Fruit fly (Drosophila melanogaster) whole organism, larva: Measurements from ENCODE around the gene Eip63E.
A peak's percentile ranks its signal among the peaks of the same experiment; 100 is the strongest.

Experiments used
- noc ChIP-seq: fragments of 200-800 bp; sonication (Bioruptor generic); optimal IDR thresholded peaks from 3 replicates; lab custom pipeline; 2019; ENCODE audit warnings: missing biosample characterization, mild to moderate bottlenecking, missing genetic modification characterization, moderate library complexity

The Eip63E gene

DNA sequence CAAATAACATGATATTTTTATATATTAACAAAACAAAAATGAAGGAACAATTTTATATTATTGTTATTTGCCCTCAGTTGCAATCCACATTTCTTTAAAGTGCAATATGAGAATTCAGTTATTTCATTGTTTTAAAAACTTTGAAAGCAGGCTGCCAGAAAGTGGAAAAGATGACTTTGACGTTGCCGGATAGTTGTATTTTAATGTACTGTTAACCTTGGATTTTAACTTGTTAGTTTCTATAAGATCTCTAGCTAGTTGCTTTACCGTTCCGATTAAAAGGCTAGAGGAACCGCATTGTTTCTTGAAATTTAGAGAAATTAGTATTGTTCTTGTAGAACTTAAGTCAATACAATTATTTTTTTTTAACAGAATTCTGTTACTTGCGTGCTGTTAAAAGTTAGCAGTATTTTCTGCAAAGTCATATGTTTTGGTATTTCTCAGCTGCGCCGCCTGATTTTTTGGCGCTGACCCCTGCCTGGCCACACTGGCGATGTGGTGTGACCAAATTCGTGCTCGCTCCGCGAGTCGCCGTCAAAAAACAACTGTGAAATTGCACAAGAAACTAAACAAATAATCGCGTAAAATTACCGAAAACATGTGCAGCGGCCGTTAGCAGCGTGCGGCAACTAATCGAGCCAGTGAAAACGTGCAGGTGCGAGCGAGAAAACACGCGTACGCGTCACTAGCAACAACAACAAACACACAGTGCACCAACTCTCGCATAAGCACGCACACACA lies at the start of gene Eip63E:
Eip63E (plus strand) TSS at position 472 of the 741 bp plus-strand sequence.
- TF ChIP-seq noc (tag; lab: Kevin White, UChicago) = no peak

DNA sequence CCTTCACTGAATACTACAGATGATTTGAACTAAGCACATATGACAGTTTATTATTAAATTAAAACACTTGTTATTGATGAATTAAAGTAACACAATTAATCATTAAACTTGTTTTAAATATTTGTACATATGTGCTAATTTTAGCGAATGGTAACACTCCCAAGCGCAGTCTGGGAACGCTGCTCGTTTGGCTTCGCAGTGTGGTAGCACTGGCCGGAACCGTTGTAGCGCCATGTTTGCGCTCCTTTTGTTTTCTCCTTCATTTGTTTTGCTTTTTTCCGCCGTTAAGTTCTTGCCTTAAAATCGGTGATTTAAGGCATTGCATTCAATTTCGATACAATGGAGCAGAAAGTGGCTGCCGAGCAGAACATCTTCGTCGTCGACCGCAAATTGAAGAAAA lies 49.4 kb upstream of the Eip63E start, which contains the start of gene CycJ:
CycJ (plus strand) TSS at position 229 of the 400 bp plus-strand sequence.
- no peak for TF ChIP-seq noc (tag; lab: Kevin White, UChicago)

DNA sequence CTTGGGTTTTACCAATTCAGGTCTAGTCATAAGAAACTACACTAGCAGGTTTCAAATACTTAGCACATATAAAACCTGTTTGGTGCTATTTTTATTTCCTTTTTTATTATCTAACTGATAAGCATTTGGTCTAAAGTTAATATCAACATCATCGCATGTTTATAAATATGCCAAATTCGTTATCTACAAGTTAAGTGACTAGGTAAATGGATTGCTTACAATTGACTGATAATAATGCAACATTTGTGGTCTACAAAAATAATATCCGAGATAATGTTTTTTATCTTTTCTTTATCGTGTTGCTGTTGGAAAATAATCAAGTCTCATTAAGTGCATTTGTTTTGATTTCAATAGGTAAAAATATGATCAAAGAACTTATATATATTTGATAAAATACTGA lies 45.8 kb upstream of the Eip63E start:
- TF ChIP-seq noc (tag; lab: Kevin White, UChicago) = peak; percentile 17

DNA sequence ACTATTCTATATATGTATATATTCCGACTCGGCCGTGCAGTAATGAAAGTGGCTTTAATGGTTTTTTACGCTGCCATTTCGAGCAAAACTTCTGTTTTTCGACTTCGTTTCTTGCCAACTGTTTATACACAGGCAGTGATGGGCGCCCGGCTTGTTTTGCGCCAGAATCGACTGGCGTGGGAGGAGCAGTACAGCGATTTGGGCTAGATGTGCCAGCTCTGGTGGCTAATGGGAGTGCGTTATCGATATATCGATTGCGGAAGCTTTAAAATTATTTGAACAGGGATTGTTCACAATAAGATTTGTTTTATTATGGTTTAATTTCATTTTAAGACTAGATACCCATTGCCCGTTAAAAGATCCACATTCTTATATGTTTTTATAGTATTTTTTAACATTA lies 44.4 kb upstream of the Eip63E start, which contains the start of gene CG14971:
CG14971 (minus strand) TSS at position 136 of the 400 bp plus-strand sequence.
- peak; percentile 44 for TF ChIP-seq noc (tag; lab: Kevin White, UChicago)

DNA sequence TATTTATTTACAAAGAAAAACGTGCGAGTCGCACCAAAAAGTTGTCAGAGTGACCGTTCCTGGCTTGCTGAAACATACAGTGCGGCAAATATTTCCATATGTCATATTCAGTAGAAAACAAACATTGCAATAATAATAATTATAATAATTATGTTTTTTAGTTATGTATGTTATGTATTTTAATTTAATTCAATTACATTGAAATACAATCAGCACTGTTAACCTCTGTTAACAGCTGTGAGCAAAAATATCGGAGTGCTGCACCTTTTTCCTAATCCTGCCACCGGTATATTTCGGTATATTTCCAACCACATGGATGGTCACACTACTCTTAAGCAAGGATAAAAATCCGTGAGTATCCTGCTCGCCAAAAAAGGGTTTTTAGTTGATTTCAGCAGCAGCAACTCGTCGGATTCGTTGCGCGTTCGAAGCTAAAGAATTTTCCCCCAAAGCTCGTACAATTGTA lies 43.5 kb upstream of the Eip63E start, which contains the start of the genes CG32267 and CG42324:
CG32267 (minus strand) TSS at position 51 of the 466 bp plus-strand sequence.
CG42324 (plus strand) TSS at position 385 of the 466 bp plus-strand sequence.
- TF ChIP-seq noc (tag; lab: Kevin White, UChicago) = no peak

DNA sequence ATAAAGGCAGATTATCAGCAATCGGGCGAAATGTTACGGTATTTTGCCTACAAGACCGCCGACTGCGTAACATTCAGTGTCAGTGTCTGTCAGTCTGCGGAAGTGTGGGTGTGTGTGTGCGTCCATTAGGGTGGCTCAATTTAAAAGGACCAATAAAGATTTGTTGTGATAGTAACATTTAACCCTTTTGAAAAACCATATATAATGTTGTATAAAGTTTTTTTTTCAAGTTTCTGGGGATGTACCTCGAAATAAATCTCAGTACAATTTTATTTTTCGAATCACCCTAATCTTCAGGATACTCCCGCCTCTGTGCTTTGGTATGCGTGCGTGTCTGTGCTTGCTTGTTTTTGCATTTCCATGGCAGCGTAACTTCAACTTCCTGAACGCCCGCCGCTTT lies 42.8 kb upstream of the Eip63E start:
- TF ChIP-seq noc (tag; lab: Kevin White, UChicago) = no peak

DNA sequence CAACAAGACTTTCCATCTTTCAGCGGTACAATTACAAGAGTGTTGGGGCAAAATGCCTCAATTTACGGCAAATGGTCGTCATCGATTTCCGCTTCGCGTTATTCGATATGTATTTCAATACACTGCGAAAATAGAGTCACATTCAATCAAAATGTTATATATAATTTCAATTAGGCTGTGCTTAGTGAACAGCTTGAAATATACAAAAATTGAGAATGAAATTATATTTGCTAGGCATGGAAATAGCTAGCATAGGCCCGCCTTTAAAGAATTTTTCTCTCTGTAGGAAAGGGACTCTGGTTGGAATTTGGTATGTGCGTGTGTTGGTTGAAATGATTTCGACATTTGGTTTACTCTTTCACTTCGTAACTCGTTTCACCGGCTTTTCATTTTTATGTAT lies 36.0 kb upstream of the Eip63E start:
- no peak for TF ChIP-seq noc (tag; lab: Kevin White, UChicago)

DNA sequence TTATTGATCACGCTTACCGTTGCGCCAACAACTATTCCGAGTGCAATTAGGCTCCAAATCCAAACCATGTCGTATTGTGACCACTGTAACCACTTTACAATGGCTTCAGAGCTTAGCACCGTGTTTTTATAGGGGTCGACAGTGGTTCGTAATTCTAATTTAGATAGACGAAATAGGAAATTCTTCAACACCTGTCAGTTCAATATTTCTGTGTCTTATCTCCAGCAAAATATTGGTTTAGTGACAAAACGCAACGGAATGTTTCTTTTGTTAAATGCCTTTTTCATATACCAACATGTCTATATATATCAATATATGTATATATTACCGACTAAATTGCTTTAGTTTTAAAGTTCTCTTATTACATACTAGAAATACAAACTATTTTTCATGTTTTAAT lies 31.0 kb upstream of the Eip63E start, which contains the start of gene CG43074:
CG43074 (minus strand) TSS at position 101 of the 400 bp plus-strand sequence.
- TF ChIP-seq noc (tag; lab: Kevin White, UChicago) = no peak

DNA sequence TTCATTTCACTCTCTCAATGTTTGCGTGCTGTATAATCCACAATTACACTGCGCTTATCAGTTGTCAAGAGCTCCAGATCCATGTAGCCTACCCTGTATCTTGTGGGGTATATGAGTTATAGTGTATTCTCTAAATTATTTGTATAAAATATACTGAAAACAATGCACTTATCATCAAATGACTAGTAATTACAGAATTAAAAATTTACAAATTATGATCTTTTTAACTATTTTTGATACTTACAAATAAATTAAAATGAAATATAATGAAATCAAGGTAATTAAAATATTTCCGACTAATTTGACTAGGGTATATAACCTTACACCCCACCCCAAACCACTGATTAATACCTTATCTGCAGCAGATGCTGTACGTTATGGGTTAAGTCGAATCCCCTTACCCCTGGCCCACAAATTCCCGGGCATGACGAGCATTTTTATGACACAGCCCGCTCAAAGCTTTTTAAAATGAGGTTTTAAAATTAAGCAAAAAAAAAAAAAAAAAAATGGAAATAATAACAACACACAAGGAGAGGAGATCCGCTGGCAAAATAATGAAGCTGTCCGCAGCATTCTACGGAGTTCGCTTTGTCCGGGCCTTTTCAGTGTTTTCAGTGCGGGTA lies 30.4 kb upstream of the Eip63E start:
- peak; percentile 81 for TF ChIP-seq noc (tag; lab: Kevin White, UChicago)

DNA sequence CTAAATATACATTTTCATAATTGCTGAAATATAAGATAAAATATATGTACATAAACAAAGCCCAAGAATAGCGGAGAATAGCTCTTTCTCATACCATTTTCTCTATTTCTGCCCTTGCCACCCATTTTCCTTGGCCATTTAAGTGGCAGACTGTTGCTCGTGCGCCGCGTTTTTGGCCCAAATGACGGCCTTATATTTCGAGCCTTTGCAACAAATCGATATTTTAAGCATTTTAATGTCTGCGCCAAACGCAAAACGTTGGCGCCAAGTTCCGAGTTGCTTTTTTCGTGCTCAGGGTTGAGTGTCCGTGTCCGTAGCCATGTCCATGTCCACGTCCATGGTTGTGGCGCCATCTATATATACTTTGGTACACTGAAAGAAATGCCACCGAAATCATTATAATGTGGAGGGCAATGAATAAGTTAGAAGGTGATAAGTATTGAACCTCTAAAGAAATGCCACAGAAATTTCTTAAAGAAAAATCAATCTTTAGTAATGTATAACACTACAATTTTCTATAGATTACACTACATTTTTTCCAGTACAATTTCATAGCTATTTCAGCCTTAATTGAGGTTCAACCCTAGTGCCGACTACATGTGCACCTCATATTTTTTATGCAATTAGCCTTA lies 23.3 kb upstream of the Eip63E start:
- TF ChIP-seq noc (tag; lab: Kevin White, UChicago) = no peak

DNA sequence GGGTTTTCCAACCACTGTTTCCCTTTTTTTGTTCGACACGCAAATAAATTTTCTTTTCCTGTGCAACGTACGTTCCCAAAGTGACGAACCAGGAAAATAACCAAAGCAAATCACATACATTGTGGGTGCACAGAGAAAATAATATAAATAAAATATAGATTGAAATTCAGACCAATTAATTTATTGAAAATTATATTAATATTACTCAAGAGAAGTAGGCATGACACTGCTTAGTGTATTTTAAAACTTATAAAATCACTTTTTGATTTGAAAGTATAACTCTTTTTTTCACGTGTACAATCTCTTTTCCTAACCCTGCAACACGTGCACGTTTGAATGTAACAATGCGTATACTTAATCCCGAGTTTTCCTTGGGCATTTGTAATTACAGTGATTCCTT lies 19.0 kb upstream of the Eip63E start:
- TF ChIP-seq noc (tag; lab: Kevin White, UChicago) = no peak

DNA sequence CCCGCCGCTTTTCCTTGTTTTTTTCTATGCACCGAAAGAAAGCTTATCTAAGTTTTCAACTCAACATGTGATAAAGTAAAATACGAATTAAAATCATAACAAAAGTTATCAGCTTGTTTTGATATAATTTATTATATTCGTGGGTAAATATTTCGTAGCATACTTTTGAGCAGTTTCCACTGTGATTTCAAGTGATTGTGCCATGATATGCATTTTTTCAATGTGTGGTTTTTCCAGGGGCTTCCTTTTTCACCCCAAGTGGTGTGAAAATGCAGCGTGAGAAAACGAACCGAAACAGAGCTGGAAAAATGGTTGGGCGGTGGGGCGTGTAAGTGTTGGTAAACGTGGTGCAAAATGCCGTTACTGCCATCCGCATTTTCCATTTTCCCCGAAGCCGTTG lies 12.3 kb upstream of the Eip63E start:
- no peak for TF ChIP-seq noc (tag; lab: Kevin White, UChicago)

DNA sequence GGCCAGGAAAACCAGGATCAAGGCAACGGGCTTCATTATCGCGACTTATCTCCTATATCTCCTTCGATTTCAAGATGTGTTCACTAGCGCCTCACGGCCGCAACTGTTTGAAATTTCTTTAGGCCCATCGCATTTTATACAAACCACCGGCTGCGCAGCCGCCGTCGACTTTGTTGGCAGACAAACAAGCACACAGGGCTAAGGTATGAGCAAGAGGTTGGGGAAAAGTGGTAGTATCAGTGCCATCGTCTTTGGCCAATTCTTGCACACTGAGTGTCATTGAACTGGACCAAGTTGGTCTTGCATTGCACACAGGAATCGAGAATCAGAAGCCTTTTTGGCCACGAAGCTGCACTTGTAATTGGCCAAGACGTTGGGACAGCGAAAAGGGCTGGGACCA lies 3.0 kb upstream of the Eip63E start, which contains the start of gene ImpE2:
ImpE2 (minus strand) TSS at position 115 of the 400 bp plus-strand sequence.
- no peak for TF ChIP-seq noc (tag; lab: Kevin White, UChicago)

DNA sequence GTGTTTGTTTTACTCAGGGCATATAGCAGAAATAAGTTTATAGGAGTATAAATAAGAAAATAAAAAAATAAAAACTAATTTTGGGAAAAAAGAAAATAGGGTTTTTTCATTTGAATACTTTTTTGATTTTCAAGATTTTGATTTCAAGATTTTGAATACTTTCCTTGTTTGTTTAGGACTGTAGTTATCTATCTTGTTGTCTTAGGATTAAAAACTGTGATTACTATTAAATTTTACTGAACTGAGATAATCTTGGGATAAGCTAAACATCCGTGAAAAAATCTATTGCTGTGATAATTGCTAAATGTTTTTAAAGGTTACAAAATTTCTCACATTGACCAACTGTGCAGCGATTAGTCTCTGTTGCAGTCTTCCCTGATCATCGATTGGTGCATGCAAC lies 2.6 kb upstream of the Eip63E start:
- no peak for TF ChIP-seq noc (tag; lab: Kevin White, UChicago)

DNA sequence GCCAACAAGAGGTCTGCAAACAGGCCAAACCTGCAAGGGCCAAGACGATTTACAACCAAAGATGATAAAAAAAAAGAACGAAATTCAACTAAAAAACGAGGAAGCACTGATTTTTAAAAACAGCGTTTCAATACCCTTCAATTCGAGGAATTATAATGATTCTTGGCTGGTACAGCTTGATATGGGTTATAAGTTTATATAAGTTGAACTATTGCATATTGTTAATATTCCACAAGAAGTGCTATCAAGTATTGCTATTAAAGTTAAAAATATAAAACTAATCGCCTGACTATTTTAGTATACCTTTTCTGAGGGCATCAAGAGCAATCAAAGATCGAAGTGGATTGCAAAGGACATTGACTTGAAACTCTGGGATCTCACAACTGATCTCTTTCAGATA lies 1.5 kb upstream of the Eip63E start:
- no peak for TF ChIP-seq noc (tag; lab: Kevin White, UChicago)

DNA sequence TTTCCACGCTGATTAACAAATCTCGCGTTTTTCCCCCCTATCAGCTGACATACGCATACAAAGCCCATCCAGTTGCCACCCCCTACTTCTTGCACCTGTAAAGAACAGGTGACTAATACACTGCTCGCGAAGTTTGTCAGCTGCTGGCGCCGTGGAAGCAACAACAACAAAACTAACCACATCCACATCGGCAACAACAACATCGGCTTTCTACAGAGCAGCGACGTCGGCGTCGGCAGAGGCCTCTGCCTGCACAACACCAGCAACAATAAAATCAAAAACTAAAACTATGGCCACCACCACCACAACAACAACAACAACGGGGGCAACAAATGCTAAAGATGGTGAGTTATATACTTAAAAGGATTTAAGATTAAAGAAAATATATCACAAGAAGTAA lies 934 bp downstream of the Eip63E start:
- no peak for TF ChIP-seq noc (tag; lab: Kevin White, UChicago)
